Fruit fly (Drosophila melanogaster): Measurements from ENCODE around the gene Gdap1.

The Gdap1 gene

DNA sequence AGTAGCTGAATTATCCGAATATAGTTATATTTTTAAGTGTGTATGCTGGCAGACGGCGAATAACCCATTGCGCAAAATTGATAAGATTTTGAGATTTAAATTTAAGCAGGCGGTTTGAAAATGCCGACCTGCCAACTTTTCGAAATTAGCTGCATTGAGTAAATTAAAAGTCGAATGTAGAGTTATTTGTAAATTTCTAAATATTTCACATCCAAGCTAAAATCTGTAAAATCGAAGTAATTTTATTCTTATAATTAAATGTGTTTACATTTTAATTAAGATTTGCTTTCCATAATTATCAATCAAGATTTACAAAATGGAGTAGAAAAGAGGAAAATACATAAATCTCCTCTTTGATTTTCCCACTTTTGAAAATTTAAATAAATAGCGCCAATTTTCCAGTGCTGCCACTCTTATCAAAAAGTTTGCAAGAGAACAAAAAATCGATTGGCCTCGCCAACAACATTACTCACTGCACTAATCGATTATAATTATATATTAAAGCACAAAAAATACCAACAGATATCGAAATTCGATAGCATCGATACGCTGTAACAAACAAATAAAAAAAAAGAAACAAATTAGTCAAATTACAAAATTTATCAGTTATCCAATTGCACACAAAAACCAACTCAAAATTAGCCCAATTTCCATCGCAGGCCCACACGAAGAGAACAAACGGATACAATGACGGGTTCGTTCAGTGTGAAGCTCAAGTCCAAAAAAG is 7.9 kb upstream of the Gdap1 start, which contains the start of gene Yod1 (continued):
- TF ChIP-seq CG42726 (GFP tag; IDR thresholded peaks at IDR 0.05; ENCODE audit: partially characterized antibody) (no peak), crol (GFP tag; IDR thresholded peaks at IDR 0.05) (no peak), CG3065 (GFP tag; optimal IDR thresholded peaks at IDR 0.05) (no peak), MESR4 (GFP tag; optimal IDR thresholded peaks at IDR 0.05) (peak; percentile 76), aop (GFP tag; IDR thresholded peaks at IDR 0.05) (no peak), CG14014 (GFP tag; IDR thresholded peaks at IDR 0.05) (no peak), Doc2 (GFP tag; IDR thresholded peaks at IDR 0.05) (no peak), CG16815 (GFP tag; optimal IDR thresholded peaks at IDR 0.05) (no peak), CG18764 (GFP tag; optimal IDR thresholded peaks at IDR 0.05) (no peak), abd-A (tag; optimal IDR thresholded peaks at IDR 0.05) (peak; percentile 35), Adf1 (GFP tag; IDR thresholded peaks at IDR 0.05) (no peak), danr (GFP tag; IDR thresholded peaks at IDR 0.05) (no peak), gsb (GFP tag; IDR thresholded peaks at IDR 0.05) (no peak), CG13894 (tag; optimal IDR thresholded peaks at IDR 0.05) (no peak), CG2712 (tag; optimal IDR thresholded peaks at IDR 0.05) (peak; percentile 46), Meics (GFP tag; optimal IDR thresholded peaks at IDR 0.05) (no peak), CG14441 (GFP tag; IDR thresholded peaks at IDR 0.05) (no peak), CG3847 (GFP tag; IDR thresholded peaks at IDR 0.05) (peak; percentile 13; the same call in 1 of the 2 replicates), Opbp (GFP tag; IDR thresholded peaks at IDR 0.05; ENCODE audit: partially characterized antibody) (peak; percentile 64; the same call in 2 of the 3 replicates), YL-1 (GFP tag; optimal IDR thresholded peaks at IDR 0.05) (no peak), wor (GFP tag; IDR thresholded peaks at IDR 0.05) (no peak), CkIIα-i1 (GFP tag; IDR thresholded peaks at IDR 0.05) (no peak), CG18262 (tag; optimal IDR thresholded peaks at IDR 0.05) (no peak), org-1 (GFP tag; optimal IDR thresholded peaks at IDR 0.05) (no peak), CG4360 (GFP tag; IDR thresholded peaks at IDR 0.05) (peak; percentile 42; the same call in 1 of the 2 replicates), Dad (GFP tag; optimal IDR thresholded peaks at IDR 0.05) (no peak), Hand (GFP tag; optimal IDR thresholded peaks at IDR 0.05) (no peak), eve (GFP tag; optimal IDR thresholded peaks at IDR 0.05) (no peak), Optix (GFP tag; IDR thresholded peaks at IDR 0.05) (no peak), cad (GFP tag; optimal IDR thresholded peaks at IDR 0.05) (no peak), CG1647 (GFP tag; optimal IDR thresholded peaks at IDR 0.05) (no peak), unpg (GFP tag; optimal IDR thresholded peaks at IDR 0.05) (no peak), kay (GFP tag; optimal IDR thresholded peaks at IDR 0.05) (peak; percentile 62), psq (GFP tag; optimal IDR thresholded peaks at IDR 0.05) (no peak), NK7.1 (GFP tag; optimal IDR thresholded peaks at IDR 0.05) (no peak), Sox100B (GFP tag; optimal IDR thresholded peaks at IDR 0.05) (no peak), CoRest (tag; optimal IDR thresholded peaks at IDR 0.05) (peak; percentile 38), CG7928 (GFP tag; optimal IDR thresholded peaks at IDR 0.05) (no peak), phol (tag; optimal IDR thresholded peaks at IDR 0.05) (peak; percentile 28), CG4617 (GFP tag; optimal IDR thresholded peaks at IDR 0.05; ENCODE audit: borderline replicate concordance) (peak; percentile 66), en (GFP tag; optimal IDR thresholded peaks at IDR 0.05) (no peak), CG12659 (GFP tag; optimal IDR thresholded peaks at IDR 0.05) (peak; percentile 57), Mad (GFP tag; optimal IDR thresholded peaks at IDR 0.05) (no peak), C15 (GFP tag; IDR thresholded peaks at IDR 0.05) (no peak), cg (GFP tag; optimal IDR thresholded peaks at IDR 0.05) (no peak), CG15601 (tag; optimal IDR thresholded peaks at IDR 0.05) (peak; percentile 47), CG4328 (GFP tag; optimal IDR thresholded peaks at IDR 0.05) (no peak), ind (GFP tag; optimal IDR thresholded peaks at IDR 0.05) (no peak), ci (GFP tag; IDR thresholded peaks at IDR 0.05) (no peak), bowl (GFP tag; IDR thresholded peaks at IDR 0.05) (no peak), CG31441 (GFP tag; IDR thresholded peaks at IDR 0.05) (no peak)

Measured in whole organism, embryonic.